Worm (Caenorhabditis elegans): ENCODE results near the gene Y43F8B.28.

Gene Y43F8B.28

DNA sequence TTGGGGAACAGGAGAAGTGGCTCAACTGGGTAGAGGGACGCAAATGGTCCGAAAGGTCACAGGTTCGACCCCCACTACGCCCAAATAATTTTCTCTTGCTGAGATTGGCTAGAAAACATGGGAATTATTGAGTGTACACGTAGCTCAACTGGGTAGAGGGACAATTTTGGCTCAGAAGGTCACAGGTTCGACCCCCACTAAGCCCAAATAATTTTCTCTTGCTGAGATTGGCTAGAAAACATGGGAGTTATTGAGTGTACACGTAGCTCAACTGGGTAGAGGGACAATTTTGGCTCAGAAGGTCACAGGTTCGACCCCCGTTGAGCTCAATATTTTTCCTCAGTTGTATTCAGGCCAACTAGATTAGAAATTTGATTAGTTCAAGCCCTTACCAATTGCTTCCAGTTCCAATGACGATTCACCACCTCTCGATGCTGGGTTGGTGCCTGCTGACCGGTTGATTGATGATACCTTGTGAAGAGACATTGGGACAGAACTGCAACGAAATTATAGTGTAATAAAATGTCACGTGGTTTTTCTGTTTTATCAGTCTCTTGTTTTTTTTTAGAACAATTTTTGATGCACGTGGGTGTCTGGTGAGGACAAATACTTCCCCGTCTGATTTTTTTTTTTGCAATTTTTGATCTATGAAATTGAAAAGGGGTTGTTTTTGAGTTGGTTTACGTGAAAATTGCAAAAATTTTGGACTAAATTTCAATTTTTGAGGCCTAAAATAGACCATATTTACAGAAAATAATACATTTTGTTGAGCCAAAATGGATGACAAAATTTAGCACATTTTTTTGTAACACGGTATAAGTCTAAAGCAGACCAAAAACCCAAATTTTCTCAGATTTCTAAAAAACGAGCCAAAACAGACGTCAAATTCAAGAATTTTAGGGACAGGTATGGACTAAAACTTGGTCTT is 36.5 kb downstream of the Y43F8B.28 start (continued):
- TF ChIP-seq rnt-1 (tag; optimal IDR thresholded peaks at IDR 0.05) (peak; percentile 54), nhr-71 (tag; optimal IDR thresholded peaks at IDR 0.05) (peak; percentile 83), swsn-7 (tag; optimal IDR thresholded peaks at IDR 0.05) (no peak), nhr-85 (tag) (peak; percentile 92), elt-2 (tag; optimal IDR thresholded peaks at IDR 0.05) (peak; percentile 12), fkh-4 (tag; optimal IDR thresholded peaks at IDR 0.05; ENCODE audit: borderline replicate concordance) (no peak), dsc-1 (tag; optimal IDR thresholded peaks at IDR 0.05) (no peak), lin-35 (GFP tag; optimal IDR thresholded peaks at IDR 0.05) (peak in 1 of 2 experiments; percentile 45), C16A3.4 (tag; optimal IDR thresholded peaks at IDR 0.05) (no peak), aha-1 (tag; optimal IDR thresholded peaks at IDR 0.05) (no peak), elt-3 (tag; optimal IDR thresholded peaks at IDR 0.05) (peak in 2 of 6 experiments; percentile 7 to 8), xbp-1 (tag; optimal IDR thresholded peaks at IDR 0.05) (peak; percentile 24), egl-27 (tag; optimal IDR thresholded peaks at IDR 0.05) (no peak), ceh-82 (tag; optimal IDR thresholded peaks at IDR 0.05) (no peak), unc-62 (GFP tag; optimal IDR thresholded peaks at IDR 0.05) (no peak), tlp-1 (tag; optimal IDR thresholded peaks at IDR 0.05) (no peak), blmp-1 (tag; optimal IDR thresholded peaks at IDR 0.05) (no peak), sptf-1 (tag; optimal IDR thresholded peaks at IDR 0.05) (no peak), mep-1 (tag; optimal IDR thresholded peaks at IDR 0.05) (peak; percentile 68), unc-130 (tag; optimal IDR thresholded peaks at IDR 0.05) (no peak), ceh-90 (tag; optimal IDR thresholded peaks at IDR 0.05) (no peak), pag-3 (tag; optimal IDR thresholded peaks at IDR 0.05; ENCODE audit: borderline replicate concordance, insufficient read depth) (peak; percentile 26), ces-1 (GFP tag; optimal IDR thresholded peaks at IDR 0.05) (no peak), vab-15 (tag; optimal IDR thresholded peaks at IDR 0.05) (peak; percentile 83), C34B4.2 (tag; optimal IDR thresholded peaks at IDR 0.05) (no peak), nhr-77 (tag; optimal IDR thresholded peaks at IDR 0.05) (no peak), nhr-19 (GFP tag; conservative IDR thresholded peaks at IDR 0.05) (peak; percentile 84), ceh-88 (GFP tag; IDR thresholded peaks at IDR 0.05) (no peak), skn-1 (tag; optimal IDR thresholded peaks at IDR 0.05) (no peak), sup-37 (GFP tag; optimal IDR thresholded peaks at IDR 0.05) (no peak), mef-2 (tag; optimal IDR thresholded peaks at IDR 0.05) (peak; percentile 11), nhr-237 (tag; optimal IDR thresholded peaks at IDR 0.05) (no peak), hpl-2 (GFP tag; optimal IDR thresholded peaks at IDR 0.05) (no peak), snpc-4 (tag; optimal IDR thresholded peaks at IDR 0.05) (no peak), zip-4 (GFP tag; optimal IDR thresholded peaks at IDR 0.05) (no peak), unc-98 (GFP tag; IDR thresholded peaks at IDR 0.05) (no peak), dpl-1 (GFP tag; optimal IDR thresholded peaks at IDR 0.05) (peak in 1 of 3 experiments; percentile 35), nhr-84 (tag; optimal IDR thresholded peaks at IDR 0.05) (no peak), nhr-20 (tag; optimal IDR thresholded peaks at IDR 0.05) (peak; percentile 80), nhr-90 (tag; optimal IDR thresholded peaks at IDR 0.05; ENCODE audit: poor library complexity) (peak; percentile 54), snu-23 (GFP tag; optimal IDR thresholded peaks at IDR 0.05) (peak; percentile 65), jun-1 (tag; optimal IDR thresholded peaks at IDR 0.05) (peak; percentile 18)
